Fruit fly (Drosophila melanogaster): ENCODE data around the gene gcm2.

- TF ChIP-seq CG8478 (optimal IDR thresholded peaks at IDR 0.05) (no peak), CTCF (optimal IDR thresholded peaks at IDR 0.05) (no peak)
Measured at dm6 chr2L:9633811-9634436, 25.6 kb downstream of the gcm2 start, which contains the start of gene Apoltp.
